Worm (Caenorhabditis elegans) whole organism, young adult: ENCODE data around the gene Y39G8B.7.
A peak's percentile ranks its signal among the peaks of the same experiment; 100 is the strongest.

ENCODE experiments used
- B0019.2 ChIP-seq: fragments of 200-800 bp; sonication (Bioruptor generic); conservative IDR thresholded peaks from 2 replicates; pipeline ENCODE4 v1.3.6; 2022; ENCODE audit warnings: missing genetic modification reagents, missing genetic modification characterization, missing compliant biosample characterization
- B0261.1 ChIP-seq: sonication (generic microtip); optimal IDR thresholded peaks from 2 replicates; lab custom pipeline; 2016; ENCODE audit warnings: mild to moderate bottlenecking, missing genetic modification characterization, moderate library complexity, missing compliant biosample characterization
- C06A6.2 ChIP-seq: fragments of 200-800 bp; sonication (Bioruptor generic); conservative IDR thresholded peaks from 2 replicates; pipeline ENCODE4 v1.3.6; 2022; ENCODE audit warnings: missing genetic modification characterization, missing compliant biosample characterization
- D2030.7 ChIP-seq: fragments of 200-800 bp; sonication (Bioruptor generic); IDR thresholded peaks from 2 replicates; pipeline ENCODE4 v1.3.6; 2022; ENCODE audit warnings: missing genetic modification reagents, missing genetic modification characterization, missing compliant biosample characterization
- F33H1.4 ChIP-seq: fragments of 200-800 bp; sonication (Bioruptor generic); IDR thresholded peaks from 2 replicates; pipeline ENCODE4 v1.3.6; 2022; ENCODE audit warnings: missing genetic modification reagents, missing genetic modification characterization, missing compliant biosample characterization
- F52B5.7 ChIP-seq: sonication (generic microtip); optimal IDR thresholded peaks from 2 replicates; lab custom pipeline; 2016; ENCODE audit warnings: mild to moderate bottlenecking, missing genetic modification characterization, missing compliant biosample characterization
- F55B11.4 ChIP-seq: sonication (generic microtip); optimal IDR thresholded peaks from 2 replicates; lab custom pipeline; 2016; ENCODE audit warnings: missing compliant biosample characterization, missing genetic modification characterization, borderline replicate concordance; ENCODE audit not compliant: insufficient read depth
- F57C9.4 ChIP-seq: sonication (generic microtip); optimal IDR thresholded peaks from 2 replicates; lab custom pipeline; 2017; ENCODE audit warnings: mild to moderate bottlenecking, missing genetic modification characterization, missing compliant biosample characterization
- T26A5.8 ChIP-seq: sonication (generic microtip); optimal IDR thresholded peaks from 2 replicates; lab custom pipeline; 2016; ENCODE audit warnings: missing genetic modification characterization, missing compliant biosample characterization
- Y53F4B.3 ChIP-seq: fragments of 200-800 bp; sonication (Bioruptor generic); IDR thresholded peaks from 2 replicates; pipeline ENCODE4 v1.3.6; 2022; ENCODE audit warnings: missing genetic modification reagents, missing genetic modification characterization, missing compliant biosample characterization
- akir-1 ChIP-seq: fragments of 200-800 bp; sonication (Bioruptor generic); optimal IDR thresholded peaks from 2 replicates; lab custom pipeline; 2018; ENCODE audit warnings: mild to moderate bottlenecking, missing genetic modification characterization, moderate library complexity, missing compliant biosample characterization
- aptf-3 ChIP-seq: fragments of 200-800 bp; sonication (Bioruptor generic); IDR thresholded peaks from 2 replicates; pipeline ENCODE4 v1.3.6; 2022; ENCODE audit warnings: missing genetic modification characterization, missing compliant biosample characterization
- atf-7 ChIP-seq: sonication (generic microtip); optimal IDR thresholded peaks from 2 replicates; lab custom pipeline; 2017; ENCODE audit warnings: mild to moderate bottlenecking, missing genetic modification characterization, missing compliant biosample characterization
- attf-3 ChIP-seq: fragments of 200-800 bp; sonication (Bioruptor generic); conservative IDR thresholded peaks from 2 replicates; pipeline ENCODE4 v1.3.6; 2022; ENCODE audit warnings: missing genetic modification reagents, missing genetic modification characterization, missing compliant biosample characterization
- bed-2 ChIP-seq: fragments of 200-800 bp; sonication (Bioruptor generic); IDR thresholded peaks from 2 replicates; pipeline ENCODE4 v1.3.6; 2022; ENCODE audit warnings: missing genetic modification reagents, missing genetic modification characterization, missing compliant biosample characterization
- ccch-3 ChIP-seq: fragments of 200-800 bp; sonication (Bioruptor generic); optimal IDR thresholded peaks from 2 replicates; lab custom pipeline; 2018; ENCODE audit warnings: mild to moderate bottlenecking, missing genetic modification characterization, missing compliant biosample characterization
- cebp-1 ChIP-seq, 2 experiments: fragments of 200-800 bp in 1 of 2; sonication (Bioruptor generic) in 1 of 2; sonication (generic microtip) in 1 of 2; IDR thresholded peaks in 1 of 2; optimal IDR thresholded peaks in 1 of 2; 2 replicates each; pipeline versions ENCODE4 v1.3.6 to Lab custom; 2017 to 2022; ENCODE audit warnings: missing compliant biosample characterization in 2 of 2, missing genetic modification characterization in 2 of 2, mild to moderate bottlenecking in 1 of 2, missing genetic modification reagents in 1 of 2, moderate library complexity in 1 of 2
- ceh-27 ChIP-seq: fragments of 200-800 bp; sonication (Bioruptor generic); optimal IDR thresholded peaks from 2 replicates; lab custom pipeline; 2018; ENCODE audit warnings: mild to moderate bottlenecking, missing genetic modification characterization, moderate library complexity, missing compliant biosample characterization
- dpff-1 ChIP-seq: sonication (generic microtip); optimal IDR thresholded peaks from 2 replicates; lab custom pipeline; 2017; ENCODE audit warnings: mild to moderate bottlenecking, missing genetic modification characterization, missing compliant biosample characterization
- egrh-3 ChIP-seq: fragments of 200-800 bp; sonication (Bioruptor generic); IDR thresholded peaks from 2 replicates; pipeline ENCODE4 v1.3.6; 2022; ENCODE audit warnings: missing genetic modification reagents, missing genetic modification characterization, missing compliant biosample characterization
- hlh-12 ChIP-seq: sonication (generic microtip); optimal IDR thresholded peaks from 2 replicates; lab custom pipeline; 2016; ENCODE audit warnings: missing genetic modification characterization, missing compliant biosample characterization
- hmg-20 ChIP-seq: fragments of 200-800 bp; sonication (Bioruptor generic); IDR thresholded peaks from 2 replicates; pipeline ENCODE4 v1.3.6; 2022; ENCODE audit warnings: missing genetic modification reagents, missing genetic modification characterization, missing compliant biosample characterization
- hsf-1 ChIP-seq: fragments of 200-800 bp; sonication (Bioruptor generic); IDR thresholded peaks from 2 replicates; pipeline ENCODE4 v1.3.6; 2022; ENCODE audit warnings: missing genetic modification reagents, missing genetic modification characterization, missing compliant biosample characterization
- let-607 ChIP-seq, 2 experiments: fragments of 200-800 bp in 1 of 2; sonication (Bioruptor generic) in 1 of 2; sonication (generic microtip) in 1 of 2; optimal IDR thresholded peaks; 2 replicates each; lab custom pipeline; 2016 to 2018; ENCODE audit warnings: mild to moderate bottlenecking in 2 of 2, missing compliant biosample characterization in 2 of 2, missing genetic modification characterization in 2 of 2, moderate library complexity in 2 of 2, missing genotype in 1 of 2
- lsl-1 ChIP-seq: fragments of 200-800 bp; sonication (Bioruptor generic); optimal IDR thresholded peaks from 2 replicates; lab custom pipeline; 2018; ENCODE audit warnings: mild to moderate bottlenecking, missing genetic modification characterization, moderate library complexity, missing compliant biosample characterization
- madf-10 ChIP-seq: sonication (generic microtip); optimal IDR thresholded peaks from 2 replicates; lab custom pipeline; 2016; ENCODE audit warnings: mild to moderate bottlenecking, missing genetic modification characterization, missing compliant biosample characterization
- madf-3 ChIP-seq: fragments of 200-800 bp; sonication (Bioruptor generic); IDR thresholded peaks from 2 replicates; pipeline ENCODE4 v1.3.6; 2022; ENCODE audit warnings: missing genetic modification reagents, missing genetic modification characterization, missing compliant biosample characterization
- mxl-1 ChIP-seq: sonication (generic microtip); optimal IDR thresholded peaks from 2 replicates; lab custom pipeline; 2016; ENCODE audit warnings: missing genetic modification characterization, missing compliant biosample characterization
- nfya-1 ChIP-seq: sonication (generic microtip); optimal IDR thresholded peaks from 2 replicates; lab custom pipeline; 2017; ENCODE audit warnings: antibody characterized with exemption, missing compliant biosample characterization, missing genetic modification characterization, borderline replicate concordance; ENCODE audit not compliant: insufficient read depth
- nhr-27 ChIP-seq: fragments of 200-800 bp; sonication (Bioruptor generic); optimal IDR thresholded peaks from 2 replicates; lab custom pipeline; 2018; ENCODE audit warnings: mild to moderate bottlenecking, missing genetic modification characterization, moderate library complexity, missing compliant biosample characterization
- rcor-1 ChIP-seq: fragments of 200-800 bp; sonication (Bioruptor generic); IDR thresholded peaks from 2 replicates; pipeline ENCODE4 v1.3.6; 2022; ENCODE audit warnings: missing genetic modification reagents, missing genetic modification characterization, missing compliant biosample characterization
- rec-8 ChIP-seq, 2 experiments: sonication (generic microtip); optimal IDR thresholded peaks; 2 replicates each; lab custom pipeline; 2016; ENCODE audit warnings: mild to moderate bottlenecking in 2 of 2, missing genetic modification characterization in 2 of 2, missing genetic modification reagents in 2 of 2, missing genotype in 2 of 2, missing biosample characterization in 1 of 2, missing compliant biosample characterization in 1 of 2, moderate library complexity in 1 of 2
- snpc-3.4 ChIP-seq: sonication (generic microtip); optimal IDR thresholded peaks from 2 replicates; lab custom pipeline; 2017; ENCODE audit warnings: missing genetic modification characterization, mild to moderate bottlenecking, missing compliant biosample characterization, antibody characterized with exemption, moderate library complexity, missing genotype, missing genetic modification reagents
- snpc-4 ChIP-seq, 5 experiments: fragments of 150-350 bp in 1 of 5; sonication (generic microtip) in 4 of 5; optimal IDR thresholded peaks; 2 replicates each; lab custom pipeline; 2014 to 2018; ENCODE audit warnings: missing genetic modification characterization in 5 of 5, missing biosample characterization in 3 of 5, antibody characterized with exemption in 2 of 5, mild to moderate bottlenecking in 2 of 5, missing compliant biosample characterization in 2 of 5, missing genotype in 2 of 5, moderate library complexity in 2 of 5, missing genetic modification reagents in 1 of 5
- tlf-1 ChIP-seq: fragments of 200-800 bp; sonication (Bioruptor generic); optimal IDR thresholded peaks from 2 replicates; lab custom pipeline; 2018; ENCODE audit warnings: mild to moderate bottlenecking, missing genetic modification characterization, missing compliant biosample characterization
- unc-130 ChIP-seq: sonication (generic microtip); optimal IDR thresholded peaks from 2 replicates; lab custom pipeline; 2016; ENCODE audit warnings: missing genetic modification reagents, missing genetic modification characterization, missing compliant biosample characterization
- zfh-2 ChIP-seq: fragments of 200-800 bp; sonication (Bioruptor generic); conservative IDR thresholded peaks from 2 replicates; pipeline ENCODE4 v1.3.6; 2022; ENCODE audit warnings: missing genetic modification reagents, missing genetic modification characterization, missing compliant biosample characterization
- ztf-28 ChIP-seq: fragments of 200-800 bp; sonication (Bioruptor generic); IDR thresholded peaks from 2 replicates; pipeline ENCODE4 v1.3.6; 2022; ENCODE audit warnings: missing genetic modification reagents, missing genetic modification characterization, missing compliant biosample characterization
- ztf-3 ChIP-seq: fragments of 200-800 bp; sonication (Bioruptor generic); optimal IDR thresholded peaks from 2 replicates; lab custom pipeline; 2018; ENCODE audit warnings: mild to moderate bottlenecking, missing genetic modification characterization, missing compliant biosample characterization

Gene Y39G8B.7

DNA sequence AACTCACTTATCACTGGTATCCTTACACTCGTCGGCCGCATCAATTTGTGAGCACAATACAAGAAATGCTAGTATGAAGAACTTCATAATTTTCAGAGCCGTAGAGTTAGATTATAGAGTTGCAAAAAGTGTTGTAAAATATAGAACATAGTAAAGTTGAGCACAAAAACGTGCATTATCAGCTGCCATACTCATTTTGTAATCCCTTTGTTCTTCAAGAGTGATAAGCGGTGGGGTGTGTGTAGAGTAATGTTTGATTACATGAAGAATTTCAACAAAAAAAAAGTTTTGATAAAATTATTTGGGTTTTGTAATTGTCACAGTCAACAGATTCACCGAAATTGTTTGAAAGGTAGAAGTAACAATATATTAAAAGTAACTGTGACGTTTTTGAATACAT, 11.9 kb downstream of the Y39G8B.7 start, which contains the start of the genes Y39G8B.13 and Y39G8B.10:
Gene Y39G8B.13, minus strand, starts transcription at position 125 of the 400 bp plus-strand sequence.
Gene Y39G8B.10, minus strand, starts transcription at position 193 of the 400 bp plus-strand sequence.
- TF ChIP-seq bed-2 (GFP tag; lab: Robert Waterston, UW) = no peak
- TF ChIP-seq nfya-1 = no peak
- no peak for TF ChIP-seq aptf-3 (GFP tag; lab: Robert Waterston, UW)
- TF ChIP-seq C06A6.2 = no peak
- no peak for TF ChIP-seq F55B11.4 (tag; lab: Kevin White, UChicago)
- no peak for TF ChIP-seq cebp-1 (GFP tag; IDR thresholded peaks at IDR 0.05; lab: Robert Waterston, UW)
- no peak for TF ChIP-seq cebp-1 (tag; optimal IDR thresholded peaks at IDR 0.05; lab: Kevin White, UChicago)
- no peak for TF ChIP-seq unc-130 (GFP tag; lab: Kevin White, UChicago)
- TF ChIP-seq T26A5.8 (tag; lab: Kevin White, UChicago) = no peak
- TF ChIP-seq rec-8 (tag; optimal IDR thresholded peaks at IDR 0.05; lab: Kevin White, UChicago) = no peak
- TF ChIP-seq rcor-1 = no peak
- no peak for TF ChIP-seq madf-10 (tag; lab: Kevin White, UChicago)
- TF ChIP-seq dpff-1 (tag; lab: Kevin White, UChicago) = no peak
- no peak for TF ChIP-seq B0019.2 (GFP tag; lab: Robert Waterston, UW)
- TF ChIP-seq hsf-1 (GFP tag; lab: Robert Waterston, UW) = no peak

DNA sequence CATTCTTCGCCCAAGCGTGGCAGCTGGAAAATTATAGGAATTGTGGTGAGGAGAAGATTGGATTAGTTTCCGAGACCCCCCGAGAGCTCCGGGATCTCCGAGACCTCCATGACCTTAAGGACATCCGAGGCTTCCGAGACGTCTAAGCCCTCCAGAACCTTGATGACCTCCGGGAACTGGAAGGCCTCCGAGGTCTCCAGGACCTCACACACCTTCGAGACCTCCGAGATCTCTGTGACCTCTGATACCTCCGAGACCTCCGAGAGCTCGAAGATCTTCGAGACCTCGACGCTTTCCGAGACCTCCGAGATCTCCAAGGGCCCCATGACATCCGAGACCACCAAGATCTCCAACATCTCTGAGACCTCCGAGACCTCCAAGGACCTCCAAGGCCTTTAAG, 12.6 kb downstream of the Y39G8B.7 start:
- TF ChIP-seq lsl-1 (no peak), zfh-2 (peak; percentile 72; the same call in 1 of the 2 replicates), F52B5.7 (no peak), F57C9.4 (no peak), mxl-1 (tag; lab: Kevin White, UChicago) (no peak), egrh-3 (GFP tag; lab: Robert Waterston, UW) (peak; percentile 79), D2030.7 (GFP tag; lab: Robert Waterston, UW) (no peak)
- TF ChIP-seq, all 124 proteins: peak for 2

DNA sequence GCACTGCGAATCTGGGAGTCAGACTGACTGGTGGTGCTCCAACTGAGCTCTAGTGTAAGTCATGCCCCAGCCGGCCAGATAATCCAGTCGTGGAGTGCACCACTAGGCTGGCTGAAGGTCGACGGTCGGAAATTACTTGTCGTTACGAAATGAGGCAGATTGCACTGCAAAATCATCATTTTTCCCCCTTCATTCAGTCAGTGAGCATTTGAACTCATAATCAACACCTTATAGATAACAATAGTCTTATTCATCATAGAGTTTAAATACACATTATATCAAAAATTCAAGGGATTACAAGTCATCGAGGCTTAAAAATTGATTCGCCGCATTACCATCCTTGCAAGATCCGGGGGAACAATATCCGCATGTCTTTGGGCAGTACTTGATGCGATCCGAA, 13.0 kb downstream of the Y39G8B.7 start:
- TF ChIP-seq ccch-3 (GFP tag; lab: Kevin White, UChicago) = no peak
- no peak for TF ChIP-seq hlh-12 (tag; lab: Kevin White, UChicago)
- TF ChIP-seq let-607 (tag; optimal IDR thresholded peaks at IDR 0.05; lab: Kevin White, UChicago) = no peak
- no peak for TF ChIP-seq ceh-27 (GFP tag; lab: Kevin White, UChicago)
- no peak for TF ChIP-seq ztf-3 (GFP tag; lab: Kevin White, UChicago)
- TF ChIP-seq attf-3 (GFP tag; lab: Robert Waterston, UW) = no peak
- TF ChIP-seq D2030.7 (GFP tag; lab: Robert Waterston, UW) = no peak
- TF ChIP-seq madf-3 (GFP tag; lab: Robert Waterston, UW) = no peak
- no peak for TF ChIP-seq F33H1.4
- TF ChIP-seq snpc-3.4 (tag; lab: Kevin White, UChicago) = no peak
- TF ChIP-seq B0261.1 (tag; lab: Kevin White, UChicago) = no peak
- no peak for TF ChIP-seq nhr-27 (tag; lab: Kevin White, UChicago)
- TF ChIP-seq Y53F4B.3 (GFP tag; lab: Robert Waterston, UW) = no peak
- no peak for TF ChIP-seq snpc-4 (GFP tag; optimal IDR thresholded peaks at IDR 0.05; lab: Kevin White, UChicago)
- TF ChIP-seq snpc-4 (tag; optimal IDR thresholded peaks at IDR 0.05; lab: Kevin White, UChicago) = no peak
- no peak for TF ChIP-seq tlf-1
- TF ChIP-seq ztf-28 (GFP tag; lab: Robert Waterston, UW) = no peak
- TF ChIP-seq hmg-20 (GFP tag; lab: Robert Waterston, UW) = no peak
- no peak for TF ChIP-seq atf-7 (tag; lab: Kevin White, UChicago)
- TF ChIP-seq akir-1 (GFP tag; lab: Kevin White, UChicago) = no peak
